Fruit fly (Drosophila melanogaster): ENCODE measurements around the gene ZIPIC.

DNA sequence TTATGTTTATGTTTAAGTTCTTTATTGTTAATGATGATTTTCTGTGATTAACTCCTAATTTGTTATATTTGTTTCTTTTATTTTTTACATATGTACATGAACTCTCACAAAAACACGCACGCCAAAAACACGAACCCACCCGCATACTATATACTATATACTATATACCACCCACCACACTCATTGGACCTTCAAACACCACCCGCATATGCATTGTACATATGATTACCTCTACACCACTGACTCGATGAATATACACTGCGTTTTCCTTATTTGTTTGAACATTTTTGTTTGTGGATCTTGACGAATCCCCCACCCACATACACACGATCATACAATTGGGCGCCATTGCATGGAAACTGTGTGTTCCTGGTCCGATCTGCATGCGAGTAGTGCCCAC lies 4.4 kb downstream of the ZIPIC start:
- TF ChIP-seq Sox15 (GFP tag; optimal IDR thresholded peaks at IDR 0.05) (no peak), CG6854 (GFP tag; optimal IDR thresholded peaks at IDR 0.05) (no peak), Blimp-1 (GFP tag; optimal IDR thresholded peaks at IDR 0.05) (no peak)

All from whole organism, prepupa.